Worm (Caenorhabditis elegans) whole organism, L3 larva: ENCODE measurements around the gene ssp-32.
A peak's percentile ranks its signal among the peaks of the same experiment; 100 is the strongest.

Experiments
- R02D3.7 ChIP-seq: fragments of 150-350 bp; optimal IDR thresholded peaks from 2 replicates; lab custom pipeline; 2014; ENCODE audit warnings: missing biosample characterization, missing genetic modification characterization
- ZK546.5 ChIP-seq: sonication (generic microtip); optimal IDR thresholded peaks from 2 replicates; lab custom pipeline; 2017; ENCODE audit warnings: missing biosample characterization, missing genetic modification characterization
- aly-2 ChIP-seq: fragments of 150-350 bp; optimal IDR thresholded peaks from 2 replicates; lab custom pipeline; 2014; ENCODE audit warnings: missing biosample characterization, missing genetic modification characterization
- ceh-16 ChIP-seq: sonication (generic microtip); optimal IDR thresholded peaks from 2 replicates; lab custom pipeline; 2017; ENCODE audit warnings: missing biosample characterization, missing genetic modification characterization
- ceh-28 ChIP-seq: fragments of 150-350 bp; optimal IDR thresholded peaks from 2 replicates; lab custom pipeline; 2014; ENCODE audit warnings: missing biosample characterization, missing genetic modification reagents, missing genetic modification characterization
- ceh-82 ChIP-seq: fragments of 150-350 bp; optimal IDR thresholded peaks from 2 replicates; lab custom pipeline; 2014; ENCODE audit warnings: missing biosample characterization, missing genetic modification characterization
- ceh-9 ChIP-seq: sonication (generic microtip); optimal IDR thresholded peaks from 2 replicates; lab custom pipeline; 2018; ENCODE audit warnings: missing biosample characterization, missing genetic modification characterization
- daf-12 ChIP-seq: fragments of 150-350 bp; optimal IDR thresholded peaks from 2 replicates; lab custom pipeline; 2014; ENCODE audit warnings: missing biosample characterization, missing genetic modification reagents, missing genetic modification characterization
- egl-5 ChIP-seq: fragments of 150-350 bp; optimal IDR thresholded peaks from 2 replicates; lab custom pipeline; 2017; ENCODE audit warnings: missing biosample characterization, missing genetic modification reagents, missing genetic modification characterization, inconsistent platforms
- elt-1 ChIP-seq: fragments of 150-350 bp; optimal IDR thresholded peaks from 2 replicates; lab custom pipeline; 2014; ENCODE audit warnings: missing biosample characterization, missing genetic modification characterization
- elt-2 ChIP-seq: sonication (generic microtip); optimal IDR thresholded peaks from 2 replicates; lab custom pipeline; 2016; ENCODE audit warnings: missing genetic modification reagents, mild to moderate bottlenecking, missing genetic modification characterization, missing compliant biosample characterization
- eor-1 ChIP-seq, 2 experiments: fragments of 150-350 bp; optimal IDR thresholded peaks; 2 replicates each; lab custom pipeline; 2014 to 2018; ENCODE audit warnings: missing biosample characterization in 2 of 2, missing genetic modification characterization in 2 of 2
- fkh-10 ChIP-seq: sonication (generic microtip); optimal IDR thresholded peaks from 2 replicates; lab custom pipeline; 2017; ENCODE audit warnings: missing biosample characterization, missing genetic modification reagents, missing genetic modification characterization
- fkh-2 ChIP-seq: fragments of 150-350 bp; optimal IDR thresholded peaks from 2 replicates; lab custom pipeline; 2014; ENCODE audit warnings: missing biosample characterization, missing genetic modification reagents, missing genetic modification characterization
- hmg-11 ChIP-seq: sonication (generic microtip); optimal IDR thresholded peaks from 2 replicates; lab custom pipeline; 2016; ENCODE audit warnings: missing genetic modification characterization, missing compliant biosample characterization
- jun-1 ChIP-seq: fragments of 150-350 bp; optimal IDR thresholded peaks from 2 replicates; lab custom pipeline; 2014; ENCODE audit warnings: missing biosample characterization, missing genetic modification reagents, missing genetic modification characterization
- lin-15B ChIP-seq: fragments of 150-350 bp; optimal IDR thresholded peaks from 2 replicates; lab custom pipeline; 2014; ENCODE audit warnings: missing biosample characterization, missing genetic modification characterization
- lin-39 ChIP-seq: fragments of 150-350 bp; optimal IDR thresholded peaks from 2 replicates; lab custom pipeline; 2018; ENCODE audit warnings: missing biosample characterization, missing genetic modification reagents, missing genetic modification characterization
- lsy-12 ChIP-seq: sonication (generic microtip); optimal IDR thresholded peaks from 2 replicates; lab custom pipeline; 2016; ENCODE audit warnings: mild to moderate bottlenecking, missing genetic modification characterization, missing compliant biosample characterization
- mml-1 ChIP-seq: fragments of 150-350 bp; sonication (generic microtip); optimal IDR thresholded peaks from 3 replicates; lab custom pipeline; 2014; ENCODE audit warnings: missing biosample characterization, missing genetic modification characterization
- nfya-1 ChIP-seq: sonication (generic microtip); optimal IDR thresholded peaks from 2 replicates; lab custom pipeline; 2017; ENCODE audit warnings: missing genetic modification characterization, mild to moderate bottlenecking, missing compliant biosample characterization, antibody characterized with exemption, moderate library complexity; ENCODE audit not compliant: insufficient read depth
- nhr-11 ChIP-seq: fragments of 150-350 bp; optimal IDR thresholded peaks from 2 replicates; lab custom pipeline; 2014; ENCODE audit warnings: missing biosample characterization, missing genetic modification characterization
- nhr-12 ChIP-seq: fragments of 150-350 bp; optimal IDR thresholded peaks from 2 replicates; lab custom pipeline; 2014; ENCODE audit warnings: missing biosample characterization, missing genetic modification characterization
- nhr-23 ChIP-seq: fragments of 150-350 bp; optimal IDR thresholded peaks from 2 replicates; lab custom pipeline; 2014; ENCODE audit warnings: missing biosample characterization, missing genetic modification reagents, missing genetic modification characterization
- nhr-237 ChIP-seq: fragments of 150-350 bp; optimal IDR thresholded peaks from 2 replicates; lab custom pipeline; 2014; ENCODE audit warnings: missing biosample characterization, missing genetic modification characterization
- nhr-25 ChIP-seq: sonication (generic microtip); optimal IDR thresholded peaks from 2 replicates; lab custom pipeline; 2017; ENCODE audit warnings: missing biosample characterization, missing genetic modification characterization
- nhr-28 ChIP-seq: fragments of 150-350 bp; optimal IDR thresholded peaks from 2 replicates; lab custom pipeline; 2014; ENCODE audit warnings: missing biosample characterization, missing genetic modification characterization
- nhr-43 ChIP-seq: sonication (generic microtip); optimal IDR thresholded peaks from 2 replicates; lab custom pipeline; 2016; ENCODE audit warnings: mild to moderate bottlenecking, missing genetic modification characterization, missing compliant biosample characterization; ENCODE audit not compliant: poor library complexity, severe bottlenecking
- nhr-67 ChIP-seq: fragments of 150-350 bp; optimal IDR thresholded peaks from 2 replicates; lab custom pipeline; 2014; ENCODE audit warnings: missing biosample characterization, missing genetic modification characterization
- nhr-76 ChIP-seq: fragments of 150-350 bp; sonication (generic microtip); optimal IDR thresholded peaks from 5 replicates; lab custom pipeline; 2014; ENCODE audit warnings: missing biosample characterization, missing genetic modification characterization
- pha-4 ChIP-seq: fragments of 150-350 bp; optimal IDR thresholded peaks from 2 replicates; lab custom pipeline; 2014; ENCODE audit warnings: missing biosample characterization, missing genetic modification reagents, missing genetic modification characterization
- sea-2 ChIP-seq: fragments of 150-350 bp; sonication (generic microtip); optimal IDR thresholded peaks from 4 replicates; lab custom pipeline; 2014; ENCODE audit warnings: missing biosample characterization, missing genetic modification reagents, missing genetic modification characterization
- skn-1 ChIP-seq: fragments of 150-350 bp; optimal IDR thresholded peaks from 2 replicates; lab custom pipeline; 2014; ENCODE audit warnings: missing biosample characterization, missing genetic modification characterization
- snpc-4 ChIP-seq: fragments of 150-350 bp; optimal IDR thresholded peaks from 2 replicates; lab custom pipeline; 2014; ENCODE audit warnings: missing biosample characterization, missing genetic modification characterization
- tbx-2 ChIP-seq: sonication (generic microtip); optimal IDR thresholded peaks from 2 replicates; lab custom pipeline; 2016; ENCODE audit warnings: mild to moderate bottlenecking, missing genetic modification characterization, missing compliant biosample characterization
- unc-39 ChIP-seq: sonication (generic microtip); optimal IDR thresholded peaks from 4 replicates; lab custom pipeline; 2017; ENCODE audit warnings: missing biosample characterization, missing genetic modification characterization
- unc-62 ChIP-seq: fragments of 150-350 bp; sonication (generic microtip); optimal IDR thresholded peaks from 4 replicates; lab custom pipeline; 2014; ENCODE audit warnings: missing biosample characterization, missing genetic modification reagents, missing genetic modification characterization
- zag-1 ChIP-seq: fragments of 150-350 bp; optimal IDR thresholded peaks from 2 replicates; lab custom pipeline; 2014; ENCODE audit warnings: missing biosample characterization, missing genetic modification characterization
- ztf-11 ChIP-seq: fragments of 150-350 bp; optimal IDR thresholded peaks from 2 replicates; lab custom pipeline; 2014; ENCODE audit warnings: missing biosample characterization, missing genetic modification characterization

ssp-32 gene

ce11 chrIV:9903608-9904007 lies 8.4 kb downstream of the ssp-32 start, which contains the start of gene best-13:
Gene best-13, plus strand, starts transcription at chrIV:9903908.
- TF ChIP-seq ceh-9 (no peak), tbx-2 (tag; lab: Kevin White, UChicago) (no peak), hmg-11 (tag; lab: Kevin White, UChicago) (no peak), lsy-12 (tag; lab: Kevin White, UChicago) (no peak), mml-1 (tag; lab: Kevin White, UChicago) (no peak), lin-15B (tag; lab: Kevin White, UChicago) (no peak), skn-1 (tag; lab: Kevin White, UChicago) (no peak), ceh-28 (tag; lab: Kevin White, UChicago) (no peak), ztf-11 (tag; lab: Kevin White, UChicago) (no peak), nhr-76 (tag; lab: Kevin White, UChicago) (no peak), R02D3.7 (tag; lab: Kevin White, UChicago) (no peak), lin-39 (tag; lab: Kevin White, UChicago) (no peak), jun-1 (tag; lab: Kevin White, UChicago) (no peak), nhr-67 (tag; lab: Kevin White, UChicago) (no peak), nhr-43 (tag; lab: Kevin White, UChicago) (no peak), sea-2 (GFP tag; lab: Kevin White, UChicago) (no peak), aly-2 (no peak)

ce11 chrIV:9913064-9913463 lies 17.9 kb downstream of the ssp-32 start:
- TF ChIP-seq nhr-25 (peak; percentile 55), snpc-4 (tag; lab: Kevin White, UChicago) (no peak), pha-4 (tag; lab: Kevin White, UChicago) (no peak), mml-1 (tag; lab: Kevin White, UChicago) (no peak), nhr-12 (tag; lab: Kevin White, UChicago) (no peak), nhr-23 (tag; lab: Kevin White, UChicago) (peak; percentile 10), nhr-76 (tag; lab: Kevin White, UChicago) (no peak), nfya-1 (no peak), nhr-43 (tag; lab: Kevin White, UChicago) (peak; percentile 4), ceh-28 (tag; lab: Kevin White, UChicago) (no peak), unc-39 (tag; lab: Kevin White, UChicago) (no peak)
- TF ChIP-seq, all 47 proteins: peak for 3

- TF ChIP-seq nfya-1 (peak; percentile 81), nhr-25 (peak; percentile 55), elt-1 (no peak)
Observed at ce11 chrIV:9915128-9915527, 19.9 kb downstream of the ssp-32 start.

- no peak for TF ChIP-seq lin-15B (tag; lab: Kevin White, UChicago)
- TF ChIP-seq unc-62 (GFP tag; lab: Kevin White, UChicago) = no peak
- no peak for TF ChIP-seq zag-1 (tag; lab: Kevin White, UChicago)
- no peak for TF ChIP-seq nfya-1
- TF ChIP-seq ZK546.5 (tag; lab: Kevin White, UChicago) = no peak
- TF ChIP-seq nhr-237 (tag; lab: Kevin White, UChicago) = no peak
- TF ChIP-seq snpc-4 (tag; lab: Kevin White, UChicago) = no peak
- TF ChIP-seq tbx-2 (tag; lab: Kevin White, UChicago) = no peak
- TF ChIP-seq eor-1 (tag; optimal IDR thresholded peaks at IDR 0.05; lab: Kevin White, UChicago) = no peak
- TF ChIP-seq R02D3.7 (tag; lab: Kevin White, UChicago) = no peak
- no peak for TF ChIP-seq egl-5 (tag; lab: Kevin White, UChicago)
- TF ChIP-seq aly-2 = no peak
- TF ChIP-seq lsy-12 (tag; lab: Kevin White, UChicago) = no peak
- no peak for TF ChIP-seq fkh-2 (tag; lab: Kevin White, UChicago)
- no peak for TF ChIP-seq ceh-9
- TF ChIP-seq jun-1 (tag; lab: Kevin White, UChicago) = no peak
- no peak for TF ChIP-seq sea-2 (GFP tag; lab: Kevin White, UChicago)
- TF ChIP-seq ceh-82 = no peak
Observed at ce11 chrIV:9916224-9916623, 21.0 kb downstream of the ssp-32 start, which contains the start of gene bed-3. Gene bed-3, plus strand, starts transcription at chrIV:9916524.

ce11 chrIV:9918021-9918420 lies 22.8 kb downstream of the ssp-32 start:
- no peak for TF ChIP-seq nhr-11 (tag; lab: Kevin White, UChicago)
- TF ChIP-seq nhr-67 (tag; lab: Kevin White, UChicago) = no peak
- TF ChIP-seq elt-1 = no peak
- TF ChIP-seq nfya-1 = peak; percentile 4
- no peak for TF ChIP-seq daf-12 (tag; lab: Kevin White, UChicago)
- TF ChIP-seq ZK546.5 (tag; lab: Kevin White, UChicago) = no peak
- no peak for TF ChIP-seq ztf-11 (tag; lab: Kevin White, UChicago)
- no peak for TF ChIP-seq elt-2 (tag; lab: Kevin White, UChicago)
- TF ChIP-seq lin-39 (tag; lab: Kevin White, UChicago) = no peak
- TF ChIP-seq R02D3.7 (tag; lab: Kevin White, UChicago) = no peak
- TF ChIP-seq nhr-25 = peak; percentile 60
- no peak for TF ChIP-seq ceh-82
- TF ChIP-seq nhr-28 (tag; lab: Kevin White, UChicago) = no peak
- no peak for TF ChIP-seq aly-2
- TF ChIP-seq fkh-10 (GFP tag; lab: Kevin White, UChicago) = no peak
- TF ChIP-seq nhr-43 (tag; lab: Kevin White, UChicago) = peak; percentile 65
- TF ChIP-seq nhr-23 (tag; lab: Kevin White, UChicago) = peak; percentile 28
- no peak for TF ChIP-seq ceh-16 (tag; lab: Kevin White, UChicago)
- no peak for TF ChIP-seq snpc-4 (tag; lab: Kevin White, UChicago)
- no peak for TF ChIP-seq lin-15B (tag; lab: Kevin White, UChicago)
